Worm (Caenorhabditis elegans) whole organism, L4/young adult: ENCODE results near the gene ruvb-2.

Source experiments
- W03F9.2 ChIP-seq: fragments of 150-350 bp; optimal IDR thresholded peaks from 2 replicates; lab custom pipeline; 2014; ENCODE audit warnings: missing biosample characterization, missing genetic modification characterization
- dao-5 ChIP-seq: sonication (generic microtip); optimal IDR thresholded peaks from 2 replicates; lab custom pipeline; 2016; ENCODE audit warnings: missing genotype, missing genetic modification characterization, moderate library complexity, missing compliant biosample characterization
- him-1 ChIP-seq: sonication (generic microtip); optimal IDR thresholded peaks from 2 replicates; lab custom pipeline; 2016; ENCODE audit warnings: missing genotype, missing genetic modification reagents, missing genetic modification characterization, missing compliant biosample characterization

- no peak for TF ChIP-seq dao-5
- no peak for TF ChIP-seq him-1 (tag; lab: Kevin White, UChicago)
- TF ChIP-seq W03F9.2 (tag; lab: Kevin White, UChicago): no peak
These were observed 15.6 kb downstream of the ruvb-2 start, which contains the start of gene T22D1.5 for ce11 chrIV:6903575-6903974.
